Worm (Caenorhabditis elegans) whole organism, late embryonic: Measurements from ENCODE around the gene syx-18.

Experiments used
- C08G9.2 ChIP-seq: sonication (generic microtip); optimal IDR thresholded peaks from 2 replicates; lab custom pipeline; 2016; ENCODE audit warnings: mild to moderate bottlenecking, missing genetic modification characterization, moderate library complexity, missing compliant biosample characterization
- F13H6.1 ChIP-seq: sonication (generic microtip); optimal IDR thresholded peaks from 2 replicates; lab custom pipeline; 2016; ENCODE audit warnings: missing genetic modification characterization, missing compliant biosample characterization
- K02D7.2 ChIP-seq: sonication (generic microtip); optimal IDR thresholded peaks from 2 replicates; lab custom pipeline; 2017; ENCODE audit warnings: mild to moderate bottlenecking, missing genetic modification characterization, missing compliant biosample characterization
- K09A11.1 ChIP-seq: sonication (generic microtip); optimal IDR thresholded peaks from 2 replicates; lab custom pipeline; 2017; ENCODE audit warnings: antibody characterized with exemption, mild to moderate bottlenecking, missing genetic modification characterization, missing compliant biosample characterization; ENCODE audit not compliant: insufficient read depth
- T23F11.4 ChIP-seq: fragments of 200-800 bp; sonication (Bioruptor generic); optimal IDR thresholded peaks from 2 replicates; lab custom pipeline; 2018; ENCODE audit warnings: mild to moderate bottlenecking, missing genetic modification characterization, missing compliant biosample characterization
- Y22D7AL.16 ChIP-seq: sonication (generic microtip); optimal IDR thresholded peaks from 2 replicates; lab custom pipeline; 2016; ENCODE audit warnings: missing genetic modification characterization, missing compliant biosample characterization
- ceh-14 ChIP-seq: sonication (generic microtip); optimal IDR thresholded peaks from 2 replicates; lab custom pipeline; 2016; ENCODE audit warnings: missing genotype, missing genetic modification characterization, missing compliant biosample characterization
- ceh-34 ChIP-seq: sonication (generic microtip); optimal IDR thresholded peaks from 2 replicates; lab custom pipeline; 2016; ENCODE audit warnings: mild to moderate bottlenecking, missing genetic modification characterization, missing compliant biosample characterization
- ceh-45 ChIP-seq: fragments of 200-800 bp; sonication (Bioruptor generic); IDR thresholded peaks from 2 replicates; pipeline ENCODE4 v1.3.6; 2022; ENCODE audit warnings: missing genetic modification reagents, missing genetic modification characterization, missing compliant biosample characterization
- ceh-9 ChIP-seq: sonication (generic microtip); optimal IDR thresholded peaks from 2 replicates; lab custom pipeline; 2016; ENCODE audit warnings: mild to moderate bottlenecking, missing genetic modification characterization, inconsistent platforms, missing compliant biosample characterization
- che-1 ChIP-seq: sonication (generic microtip); optimal IDR thresholded peaks from 2 replicates; lab custom pipeline; 2016; ENCODE audit warnings: mild to moderate bottlenecking, missing genetic modification characterization, missing compliant biosample characterization
- elt-4 ChIP-seq: sonication (generic microtip); optimal IDR thresholded peaks from 2 replicates; lab custom pipeline; 2016; ENCODE audit warnings: missing genetic modification characterization, missing compliant biosample characterization
- fax-1 ChIP-seq: sonication (generic microtip); optimal IDR thresholded peaks from 2 replicates; lab custom pipeline; 2016; ENCODE audit warnings: missing genotype, missing genetic modification characterization, missing compliant biosample characterization
- fkh-10 ChIP-seq: fragments of 150-350 bp; optimal IDR thresholded peaks from 2 replicates; lab custom pipeline; 2014; ENCODE audit warnings: missing biosample characterization, missing genetic modification reagents, missing genetic modification characterization
- lin-11 ChIP-seq: fragments of 200-800 bp; sonication (Bioruptor generic); optimal IDR thresholded peaks from 2 replicates; lab custom pipeline; 2018; ENCODE audit warnings: mild to moderate bottlenecking, missing genetic modification characterization, missing compliant biosample characterization
- madf-2 ChIP-seq: sonication (generic microtip); optimal IDR thresholded peaks from 2 replicates; lab custom pipeline; 2017; ENCODE audit warnings: missing genetic modification characterization, missing compliant biosample characterization
- nhr-232 ChIP-seq: sonication (generic microtip); optimal IDR thresholded peaks from 2 replicates; lab custom pipeline; 2016; ENCODE audit warnings: missing genetic modification characterization, missing compliant biosample characterization
- pag-3 ChIP-seq: sonication (generic microtip); optimal IDR thresholded peaks from 2 replicates; lab custom pipeline; 2016; ENCODE audit warnings: missing compliant biosample characterization, missing genetic modification characterization, borderline replicate concordance
- pax-1 ChIP-seq: fragments of 150-350 bp; optimal IDR thresholded peaks from 2 replicates; lab custom pipeline; 2014; ENCODE audit warnings: missing biosample characterization, missing genetic modification characterization
- pqm-1 ChIP-seq: sonication (generic microtip); optimal IDR thresholded peaks from 2 replicates; lab custom pipeline; 2016; ENCODE audit warnings: missing genetic modification characterization, missing compliant biosample characterization
- ref-2 ChIP-seq: sonication (generic microtip); optimal IDR thresholded peaks from 2 replicates; lab custom pipeline; 2016; ENCODE audit warnings: missing genetic modification characterization, missing compliant biosample characterization
- rnt-1 ChIP-seq: sonication (generic microtip); optimal IDR thresholded peaks from 2 replicates; lab custom pipeline; 2016; ENCODE audit warnings: missing genetic modification characterization, missing compliant biosample characterization
- sdc-2 ChIP-seq: sonication (generic microtip); optimal IDR thresholded peaks from 2 replicates; lab custom pipeline; 2016; ENCODE audit warnings: missing genotype, missing genetic modification characterization, missing compliant biosample characterization
- sox-2 ChIP-seq: fragments of 200-800 bp; sonication (Bioruptor generic); IDR thresholded peaks from 2 replicates; pipeline ENCODE4 v1.3.6; 2022; ENCODE audit warnings: missing genetic modification reagents, missing genetic modification characterization, missing compliant biosample characterization
- sox-4 ChIP-seq: sonication (generic microtip); optimal IDR thresholded peaks from 2 replicates; lab custom pipeline; 2017; ENCODE audit warnings: mild to moderate bottlenecking, missing genetic modification characterization, inconsistent platforms, missing compliant biosample characterization
- syd-9 ChIP-seq: sonication (generic microtip); optimal IDR thresholded peaks from 2 replicates; lab custom pipeline; 2016; ENCODE audit warnings: mild to moderate bottlenecking, missing genetic modification characterization, moderate library complexity, missing compliant biosample characterization
- tbx-2 ChIP-seq: sonication (generic microtip); optimal IDR thresholded peaks from 2 replicates; lab custom pipeline; 2016; ENCODE audit warnings: missing genetic modification characterization, missing compliant biosample characterization
- ttx-3 ChIP-seq: sonication (generic microtip); optimal IDR thresholded peaks from 2 replicates; lab custom pipeline; 2016; ENCODE audit warnings: missing genetic modification reagents, missing genetic modification characterization, missing compliant biosample characterization
- unc-3 ChIP-seq, 2 experiments: fragments of 200-800 bp in 1 of 2; sonication (Bioruptor generic) in 1 of 2; sonication (generic microtip) in 1 of 2; conservative IDR thresholded peaks in 1 of 2; optimal IDR thresholded peaks in 1 of 2; 2 replicates each; pipeline versions ENCODE4 v1.3.6 to Lab custom; 2016 to 2022; ENCODE audit warnings: missing compliant biosample characterization in 2 of 2, missing genetic modification characterization in 2 of 2, missing genetic modification reagents in 1 of 2
- unc-42 ChIP-seq: sonication (generic microtip); optimal IDR thresholded peaks from 2 replicates; lab custom pipeline; 2016; ENCODE audit warnings: missing genotype, missing genetic modification characterization, missing compliant biosample characterization
- unc-55 ChIP-seq: sonication (generic microtip); optimal IDR thresholded peaks from 2 replicates; lab custom pipeline; 2017; ENCODE audit warnings: missing biosample characterization, missing genetic modification reagents, missing genetic modification characterization
- unc-86 ChIP-seq: sonication (generic microtip); optimal IDR thresholded peaks from 2 replicates; lab custom pipeline; 2016; ENCODE audit warnings: missing genetic modification characterization, missing compliant biosample characterization
- zip-5 ChIP-seq: sonication (generic microtip); optimal IDR thresholded peaks from 2 replicates; lab custom pipeline; 2016; ENCODE audit warnings: missing genetic modification characterization, missing compliant biosample characterization
- ztf-16 ChIP-seq: sonication (generic microtip); optimal IDR thresholded peaks from 2 replicates; lab custom pipeline; 2017; ENCODE audit warnings: missing genetic modification characterization, missing compliant biosample characterization

syx-18 gene

DNA sequence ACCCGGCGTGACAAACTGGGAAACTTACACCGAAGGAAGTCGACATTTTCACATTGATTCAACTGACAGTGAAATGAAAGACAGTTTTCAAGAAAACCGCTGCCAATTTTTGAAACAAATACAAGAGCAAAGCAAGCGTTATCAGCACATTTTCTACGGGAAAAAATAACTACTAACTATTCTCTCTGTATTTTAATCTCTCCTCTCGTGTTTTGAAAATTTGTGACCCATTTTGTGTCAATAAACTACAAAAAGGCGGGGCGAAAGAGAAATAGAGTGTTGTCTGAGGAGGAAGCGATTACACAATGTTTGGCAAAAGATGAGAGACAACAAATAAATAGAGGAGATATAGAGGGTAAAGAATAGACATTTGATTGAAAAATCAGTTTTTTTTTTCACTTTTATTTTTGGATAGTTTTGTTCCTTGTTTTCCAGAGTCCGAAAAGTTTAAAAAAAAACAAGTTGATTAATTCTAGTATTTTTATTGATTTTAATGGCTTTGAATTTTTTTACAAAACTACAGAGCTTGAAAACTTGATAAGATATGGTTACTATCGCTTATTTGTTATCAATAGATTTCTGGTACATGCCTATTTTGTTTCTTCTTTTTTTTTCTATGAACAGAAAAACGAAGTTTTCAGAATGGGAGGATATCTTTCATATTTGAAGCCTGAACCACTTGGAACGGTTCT is 21.1 kb upstream of the syx-18 start, which contains the start of gene cest-34:
TSS of gene cest-34 (plus strand) at position 642 of the 692 bp plus-strand sequence.
- no peak for TF ChIP-seq pax-1 (tag; lab: Kevin White, UChicago)
- no peak for TF ChIP-seq Y22D7AL.16 (tag; lab: Kevin White, UChicago)

DNA sequence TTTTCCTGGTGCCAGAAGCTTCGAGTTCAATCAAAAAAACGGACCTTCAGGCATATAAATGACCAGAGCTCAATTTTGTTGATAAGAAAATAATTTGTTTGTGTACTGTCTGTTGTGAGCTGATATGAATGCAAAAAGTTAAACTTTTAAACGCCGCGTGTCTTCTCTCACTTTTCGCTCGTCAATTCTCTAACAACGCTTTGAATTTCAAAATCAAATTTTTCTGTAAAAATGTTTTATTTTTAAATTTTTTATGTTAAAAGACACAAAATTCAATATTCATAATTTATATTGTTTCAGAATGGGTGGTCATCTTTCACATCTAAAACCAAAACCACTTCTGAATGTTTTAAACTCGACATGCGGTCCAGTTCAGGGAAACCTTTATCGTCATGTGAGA is 18.7 kb upstream of the syx-18 start, which contains the start of gene cest-31:
TSS of gene cest-31 (plus strand) at position 301 of the 400 bp plus-strand sequence.
- no peak for TF ChIP-seq T23F11.4

DNA sequence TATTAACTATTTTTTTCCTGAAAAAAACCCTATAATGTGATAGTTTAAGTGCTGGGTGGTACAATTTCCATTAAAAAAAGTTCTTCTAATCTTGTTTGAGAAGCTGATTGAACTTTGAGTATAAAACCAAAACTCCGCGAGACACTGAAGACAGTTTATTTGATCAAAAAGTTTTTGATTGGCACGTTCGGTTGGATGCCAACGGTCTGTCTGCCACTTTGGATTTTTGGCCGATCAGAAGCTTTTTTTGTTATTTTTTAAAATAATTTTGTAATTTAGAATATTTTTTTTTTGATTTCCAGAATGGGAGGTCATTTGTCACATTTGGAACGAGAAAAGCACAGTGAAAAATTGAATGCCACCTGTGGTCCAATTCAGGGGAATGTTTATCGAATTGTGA is 14.3 kb upstream of the syx-18 start, which contains the start of gene cest-28:
TSS of gene cest-28 (plus strand) at position 301 of the 400 bp plus-strand sequence.
- TF ChIP-seq fax-1 (tag; lab: Kevin White, UChicago) (no peak), ttx-3 (no peak), K09A11.1 (tag; lab: Kevin White, UChicago) (no peak)

DNA sequence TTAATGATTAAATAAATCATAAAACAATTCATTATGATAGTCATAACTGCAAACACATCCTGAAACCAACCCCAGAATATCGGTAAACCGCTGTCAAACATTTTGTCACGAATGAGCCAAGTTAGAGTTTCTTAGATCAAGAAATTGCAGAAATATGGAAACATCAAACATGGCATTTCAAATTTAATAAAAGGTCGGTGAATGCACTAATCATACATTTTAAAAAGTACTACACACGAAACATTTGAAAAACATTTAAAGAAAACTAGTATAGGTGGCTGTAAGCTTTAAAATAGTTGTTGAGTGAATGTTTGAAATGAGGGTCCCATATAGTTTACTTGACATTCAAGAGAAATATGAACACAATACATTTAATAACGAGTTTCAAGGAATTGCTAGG is 13.5 kb upstream of the syx-18 start, which contains the start of gene str-180:
TSS of gene str-180 (minus strand) at position 101 of the 400 bp plus-strand sequence.
- TF ChIP-seq syd-9 (tag; lab: Kevin White, UChicago) = no peak
- no peak for TF ChIP-seq K02D7.2 (tag; lab: Kevin White, UChicago)
- no peak for TF ChIP-seq F13H6.1 (tag; lab: Kevin White, UChicago)
- no peak for TF ChIP-seq unc-42 (tag; lab: Kevin White, UChicago)
- TF ChIP-seq ztf-16 = no peak
- TF ChIP-seq sox-4 (tag; lab: Kevin White, UChicago) = no peak
- no peak for TF ChIP-seq ref-2 (tag; lab: Kevin White, UChicago)
- no peak for TF ChIP-seq unc-55 (GFP tag; lab: Kevin White, UChicago)
- TF ChIP-seq ceh-14 (tag; lab: Kevin White, UChicago) = no peak
- no peak for TF ChIP-seq sdc-2 (tag; lab: Kevin White, UChicago)
- TF ChIP-seq ceh-9 (tag; lab: Kevin White, UChicago) = no peak
- TF ChIP-seq unc-86 (tag; lab: Kevin White, UChicago) = no peak
- TF ChIP-seq unc-3 (GFP tag; conservative IDR thresholded peaks at IDR 0.05; lab: Robert Waterston, UW) = no peak
- TF ChIP-seq unc-3 (tag; optimal IDR thresholded peaks at IDR 0.05; lab: Kevin White, UChicago) = no peak
- TF ChIP-seq, all 69 proteins: peak for 0

DNA sequence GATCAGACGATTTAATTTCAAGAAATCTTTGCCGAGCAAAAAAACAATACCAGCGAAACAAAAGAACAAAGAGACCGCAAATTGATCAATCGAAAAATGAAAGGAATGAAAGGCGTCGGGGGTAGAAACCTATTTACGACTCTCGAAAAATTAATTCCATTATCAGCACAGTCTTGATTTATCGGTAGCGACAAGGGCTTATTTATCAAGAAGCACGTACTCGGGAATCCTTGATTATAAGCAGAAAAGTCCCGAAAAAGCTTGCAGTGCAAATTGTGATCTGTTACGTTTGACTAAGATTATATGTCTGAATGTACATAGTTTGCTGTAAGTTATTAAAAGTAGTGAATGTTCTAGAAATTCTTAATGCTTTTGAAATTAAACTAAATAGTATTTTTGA is 11.3 kb upstream of the syx-18 start:
- TF ChIP-seq nhr-232 (tag; lab: Kevin White, UChicago) (no peak), ceh-45 (GFP tag; lab: Robert Waterston, UW) (no peak), tbx-2 (tag; lab: Kevin White, UChicago) (no peak), madf-2 (no peak), sdc-2 (tag; lab: Kevin White, UChicago) (no peak), C08G9.2 (tag; lab: Kevin White, UChicago) (no peak)

DNA sequence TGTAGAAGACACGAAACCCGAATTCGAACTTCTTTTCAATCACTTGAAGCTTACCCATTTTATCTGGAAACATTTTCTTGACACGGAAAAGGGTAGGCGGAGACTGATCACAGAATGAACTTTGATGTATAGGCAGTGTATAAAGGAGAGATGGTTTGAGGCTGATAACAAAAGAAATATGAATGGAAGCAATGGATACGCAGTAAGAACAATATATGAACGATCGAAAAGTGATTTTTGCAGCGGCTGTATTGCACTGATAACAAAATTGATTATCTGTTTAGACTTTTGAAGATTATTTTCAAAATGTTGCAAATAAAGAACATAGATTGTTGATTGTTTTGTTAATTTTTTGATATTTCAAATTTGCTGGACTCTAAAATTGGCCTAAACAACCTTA is 10.5 kb upstream of the syx-18 start, which contains the start of gene pmp-5:
TSS of gene pmp-5 (minus strand) at position 63 of the 400 bp plus-strand sequence.
- TF ChIP-seq ref-2 (tag; lab: Kevin White, UChicago) = no peak

DNA sequence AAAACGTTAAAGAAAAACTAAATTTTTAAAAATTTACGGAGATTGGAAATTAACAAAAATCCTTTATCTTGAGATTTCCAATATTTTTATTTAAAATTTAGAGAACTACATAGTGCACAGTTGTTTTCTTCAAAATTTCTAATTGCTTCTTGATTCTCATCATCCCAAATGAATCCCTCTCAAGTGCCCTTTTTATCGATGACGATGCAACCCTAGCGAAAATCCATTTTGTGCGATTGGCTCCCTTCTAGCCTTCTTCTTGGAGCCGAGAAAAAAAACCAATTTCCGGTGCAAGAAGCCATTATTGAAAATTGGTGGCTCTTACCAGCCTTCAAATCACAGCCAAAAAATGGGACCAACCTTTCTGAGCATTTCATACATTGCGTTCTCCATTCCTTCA is 7.3 kb upstream of the syx-18 start:
- TF ChIP-seq unc-55 (GFP tag; lab: Kevin White, UChicago) (no peak), sox-2 (no peak), zip-5 (no peak), rnt-1 (tag; lab: Kevin White, UChicago) (no peak), fkh-10 (GFP tag; lab: Kevin White, UChicago) (no peak), syd-9 (tag; lab: Kevin White, UChicago) (no peak), madf-2 (no peak), pag-3 (tag; lab: Kevin White, UChicago) (no peak), F13H6.1 (tag; lab: Kevin White, UChicago) (no peak), C08G9.2 (tag; lab: Kevin White, UChicago) (no peak), elt-4 (no peak), lin-11 (no peak), ceh-34 (tag; lab: Kevin White, UChicago) (no peak), che-1 (tag; lab: Kevin White, UChicago) (no peak), pqm-1 (tag; lab: Kevin White, UChicago) (no peak), ttx-3 (no peak), ceh-9 (tag; lab: Kevin White, UChicago) (no peak)
- TF ChIP-seq, all 69 proteins: peak for 0
